Fruit fly (Drosophila melanogaster): ENCODE measurements around the gene Duba.
"Not testable (repeated sequence)": the region's sequence is repeated elsewhere in the genome, so short reads cannot be mapped to it uniquely, and the experiment has no call there.

- not testable (repeated sequence) for TF ChIP-seq Ets21C, Lpt (GFP tag; optimal IDR thresholded peaks at IDR 0.05)
These were observed 32.3 kb downstream of the Duba start, which contains the start of gene CG33489 for dm6 chr3L:11576944-11577343.

Data from whole organism, prepupa.